Worm (Caenorhabditis elegans): ENCODE measurements around the gene ucp-4.
A peak's percentile ranks its signal among the peaks of the same experiment; 100 is the strongest.

ucp-4 gene

DNA sequence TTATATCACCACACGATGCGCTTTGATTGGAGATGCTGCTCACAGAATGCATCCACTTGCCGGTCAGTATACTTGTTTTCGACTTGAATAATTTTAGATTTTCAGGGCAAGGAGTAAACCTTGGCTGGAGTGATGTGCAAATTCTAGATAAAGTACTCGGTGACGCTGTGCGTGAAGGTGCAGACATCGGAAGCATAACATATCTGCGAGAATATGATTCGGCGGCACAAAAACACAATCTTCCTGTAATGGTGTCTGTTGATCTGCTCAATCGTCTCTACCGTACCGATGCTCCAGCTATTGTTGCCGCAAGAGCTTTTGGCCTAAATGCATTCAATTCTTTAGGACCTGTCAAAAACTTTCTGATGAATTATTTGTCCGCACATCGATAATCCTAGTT lies 4.4 kb downstream of the ucp-4 start (continued):
- TF ChIP-seq snpc-1.1 (tag; optimal IDR thresholded peaks at IDR 0.05; ENCODE audit: insufficient read depth) (no peak), ceh-40 (GFP tag; IDR thresholded peaks at IDR 0.05) (no peak), T07F8.4 (tag; optimal IDR thresholded peaks at IDR 0.05) (no peak), Y79H2A.3 (GFP tag; conservative IDR thresholded peaks at IDR 0.05) (peak; percentile 80; the same call in 1 of the 2 replicates), C06A6.2 (GFP tag; conservative IDR thresholded peaks at IDR 0.05) (peak; percentile 75), F49E8.2 (tag; optimal IDR thresholded peaks at IDR 0.05; ENCODE audit: insufficient read depth) (no peak), madf-3 (GFP tag; IDR thresholded peaks at IDR 0.05) (0 out of 2 replicates have a peak, but pooled peaks have one; percentile 7), him-1 (tag; optimal IDR thresholded peaks at IDR 0.05) (no peak), atf-7 (tag; optimal IDR thresholded peaks at IDR 0.05) (peak; percentile 9), ztf-22 (GFP tag; optimal IDR thresholded peaks at IDR 0.05) (no peak), ztf-18 (tag; optimal IDR thresholded peaks at IDR 0.05) (no peak), sptf-2 (GFP tag; optimal IDR thresholded peaks at IDR 0.05) (no peak), hsf-1 (GFP tag; IDR thresholded peaks at IDR 0.05) (no peak), K11D2.4 (GFP tag; IDR thresholded peaks at IDR 0.05) (no peak), pha-4 (tag; optimal IDR thresholded peaks at IDR 0.05) (no peak), attf-5 (GFP tag; optimal IDR thresholded peaks at IDR 0.05) (peak; percentile 17), tbp1 (GFP tag; optimal IDR thresholded peaks at IDR 0.05) (peak; percentile 3), hlh-12 (tag; optimal IDR thresholded peaks at IDR 0.05) (no peak), ekl-4 (GFP tag; IDR thresholded peaks at IDR 0.05) (no peak), K12H6.12 (tag; optimal IDR thresholded peaks at IDR 0.05) (no peak), F57C9.4 (tag; optimal IDR thresholded peaks at IDR 0.05) (no peak), ztf-28 (GFP tag; IDR thresholded peaks at IDR 0.05) (0 out of 2 replicates have a peak, but pooled peaks have one; percentile 61)

DNA sequence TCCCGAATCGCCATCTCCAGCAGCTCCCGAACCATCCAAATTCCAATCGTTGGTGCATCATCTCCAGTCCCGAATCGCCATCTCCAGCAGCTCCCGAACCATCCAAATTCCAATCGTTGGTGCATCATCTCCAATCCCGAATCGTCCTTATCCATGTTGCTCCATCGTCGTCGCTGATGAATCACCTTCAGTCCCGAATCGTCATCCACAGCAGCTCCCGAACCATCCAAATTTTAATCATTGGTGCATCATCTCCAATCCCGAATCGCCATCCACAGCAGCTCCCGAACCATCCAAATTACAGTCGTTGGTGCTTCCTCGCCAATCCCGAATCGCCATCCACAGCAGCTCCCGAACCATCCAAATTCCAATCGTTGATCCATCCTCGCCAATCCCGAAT lies 5.2 kb downstream of the ucp-4 start:
- TF ChIP-seq Y56A3A.18 (GFP tag; IDR thresholded peaks at IDR 0.05), result peak; percentile 42; the same call in 1 of the 2 replicates
- peak; percentile 31; the same call in 1 of the 2 replicates for TF ChIP-seq rcor-1 (GFP tag; IDR thresholded peaks at IDR 0.05)
- peak; percentile 54; the same call in 1 of the 2 replicates for TF ChIP-seq hsf-1 (GFP tag; IDR thresholded peaks at IDR 0.05)
- 0 out of 2 replicates have a peak, but pooled peaks have one; percentile 36 for TF ChIP-seq Y79H2A.3 (GFP tag; conservative IDR thresholded peaks at IDR 0.05)
- peak; percentile 24; the same call in 1 of the 2 replicates for TF ChIP-seq egl-44 (GFP tag; IDR thresholded peaks at IDR 0.05)
- TF ChIP-seq mcd-1 (GFP tag; IDR thresholded peaks at IDR 0.05), result 0 out of 2 replicates have a peak, but pooled peaks have one; percentile 8
- TF ChIP-seq pbrm-1 (GFP tag; IDR thresholded peaks at IDR 0.05), result 0 out of 2 replicates have a peak, but pooled peaks have one; percentile 46
- 0 out of 2 replicates have a peak, but pooled peaks have one; percentile 64 for TF ChIP-seq sea-2 (GFP tag; IDR thresholded peaks at IDR 0.05)
- TF ChIP-seq F37B4.10 (GFP tag; IDR thresholded peaks at IDR 0.05), result peak; percentile 89; the same call in 1 of the 2 replicates
- TF ChIP-seq hmg-1.2 (GFP tag; IDR thresholded peaks at IDR 0.05), result peak; percentile 23; the same call in 1 of the 2 replicates

DNA sequence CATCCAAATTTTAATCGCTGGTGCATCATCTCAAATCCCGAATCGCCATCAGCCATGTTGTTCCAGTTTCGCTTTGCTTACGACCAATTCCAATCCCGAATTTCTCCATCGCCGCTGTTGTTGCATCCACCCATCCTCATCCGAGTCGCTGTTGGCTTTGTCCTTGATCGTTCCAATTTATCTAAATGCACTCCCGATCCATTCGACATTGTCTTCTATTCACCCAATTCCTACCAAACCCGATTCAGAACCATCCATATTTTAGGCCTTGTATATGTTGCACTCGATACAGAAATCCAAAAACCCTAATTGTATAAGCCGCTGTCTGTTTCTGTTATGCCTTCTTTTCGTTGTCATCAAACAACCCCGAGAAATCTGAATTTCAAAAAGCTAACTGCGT lies 6.2 kb downstream of the ucp-4 start:
- TF ChIP-seq B0261.1 (tag; optimal IDR thresholded peaks at IDR 0.05) (no peak), ceh-79 (tag; optimal IDR thresholded peaks at IDR 0.05) (peak; percentile 52), C17E4.6 (GFP tag; IDR thresholded peaks at IDR 0.05) (peak; percentile 54; the same call in 1 of the 2 replicates), F23B12.7 (tag; optimal IDR thresholded peaks at IDR 0.05; ENCODE audit: insufficient read depth) (no peak), lsy-27 (tag; optimal IDR thresholded peaks at IDR 0.05; ENCODE audit: borderline replicate concordance, insufficient read depth) (no peak), madf-6 (GFP tag; IDR thresholded peaks at IDR 0.05) (peak; percentile 61), nfya-2 (GFP tag; IDR thresholded peaks at IDR 0.05) (peak; percentile 81), ztf-25 (GFP tag; IDR thresholded peaks at IDR 0.05) (peak; percentile 70; the same call in 1 of the 2 replicates), T07F8.4 (tag; optimal IDR thresholded peaks at IDR 0.05) (no peak), lin-26 (GFP tag; IDR thresholded peaks at IDR 0.05) (peak; percentile 45), chd-7 (tag; optimal IDR thresholded peaks at IDR 0.05) (peak; percentile 49), hlh-12 (tag; optimal IDR thresholded peaks at IDR 0.05) (no peak), dox-1 (GFP tag; IDR thresholded peaks at IDR 0.05) (peak; percentile 58; the same call in 1 of the 2 replicates), tbp1 (GFP tag; optimal IDR thresholded peaks at IDR 0.05) (no peak), K11D2.4 (GFP tag; IDR thresholded peaks at IDR 0.05) (peak; percentile 87), bed-2 (GFP tag; IDR thresholded peaks at IDR 0.05) (no peak), hsf-1 (GFP tag; IDR thresholded peaks at IDR 0.05) (peak; percentile 59; the same call in 1 of the 2 replicates), unc-62 (GFP tag; optimal IDR thresholded peaks at IDR 0.05) (no peak), sea-2 (GFP tag; IDR thresholded peaks at IDR 0.05) (peak; percentile 65; the same call in 1 of the 2 replicates), B0019.2 (GFP tag; conservative IDR thresholded peaks at IDR 0.05) (peak; percentile 32; the same call in 1 of the 2 replicates), egrh-3 (GFP tag; IDR thresholded peaks at IDR 0.05) (no peak)

Measured in whole organism, young adult.